Worm (Caenorhabditis elegans) whole organism, L4/young adult: ENCODE data around the gene sel-15.
"Not testable (repeated sequence)": the region's sequence is repeated elsewhere in the genome, so short reads cannot be mapped to it uniquely, and the experiment has no call there.

Source experiments
- W03F9.2 ChIP-seq: fragments of 150-350 bp; optimal IDR thresholded peaks from 2 replicates; lab custom pipeline; 2014; ENCODE audit warnings: missing biosample characterization, missing genetic modification characterization
- dao-5 ChIP-seq: sonication (generic microtip); optimal IDR thresholded peaks from 2 replicates; lab custom pipeline; 2016; ENCODE audit warnings: missing genotype, missing genetic modification characterization, moderate library complexity, missing compliant biosample characterization
- him-1 ChIP-seq: sonication (generic microtip); optimal IDR thresholded peaks from 2 replicates; lab custom pipeline; 2016; ENCODE audit warnings: missing genotype, missing genetic modification reagents, missing genetic modification characterization, missing compliant biosample characterization

Gene sel-15

ce11 chrIII:696372-696771 lies at the start of gene sel-15:
Gene sel-15 (minus strand): TSS chrIII:696472.
- TF ChIP-seq W03F9.2 (tag; lab: Kevin White, UChicago) (no peak), him-1 (tag; lab: Kevin White, UChicago) (no peak), dao-5 (tag; lab: Kevin White, UChicago) (no peak)

DNA sequence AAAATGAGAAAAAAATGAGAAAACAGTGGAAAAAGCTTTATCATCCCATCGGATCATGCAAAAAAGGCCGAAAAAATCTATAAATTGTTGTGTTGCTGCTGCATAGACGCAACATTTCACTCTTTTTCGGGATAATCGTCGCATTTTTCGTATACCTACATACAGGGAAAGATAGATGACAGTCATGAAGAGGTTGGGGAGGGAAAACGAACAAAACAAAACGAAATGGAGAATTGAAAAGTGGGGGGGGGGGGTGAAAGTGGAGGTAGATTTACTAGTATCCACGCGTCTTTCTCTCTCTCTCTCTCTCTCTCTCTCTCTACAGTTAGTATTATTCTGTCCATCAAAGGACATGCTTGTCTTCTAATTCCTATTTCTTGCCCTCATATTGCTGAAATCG lies 48.2 kb upstream of the sel-15 start:
- TF ChIP-seq W03F9.2 (tag; lab: Kevin White, UChicago), result no peak
- TF ChIP-seq dao-5 (tag; lab: Kevin White, UChicago), result no peak
- no peak for TF ChIP-seq him-1 (tag; lab: Kevin White, UChicago)

DNA sequence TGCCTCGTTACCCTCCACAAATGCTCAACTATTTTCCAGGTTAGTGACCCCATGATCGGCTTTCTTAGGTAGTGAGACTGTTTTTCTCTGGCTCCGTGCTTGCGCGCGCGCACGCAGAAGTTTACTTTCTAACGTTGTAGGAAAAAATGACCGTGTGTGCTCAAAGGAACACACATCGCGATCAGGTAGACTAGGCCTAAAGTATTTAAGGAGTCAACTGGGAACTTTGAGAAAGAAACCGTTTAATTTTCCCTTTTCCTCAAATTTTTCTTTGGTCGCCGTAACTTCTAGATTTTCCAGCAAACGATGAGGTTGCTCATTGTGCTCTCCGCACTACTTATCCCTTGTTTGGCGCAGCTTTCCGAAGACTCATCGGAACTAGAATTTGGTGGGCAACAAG lies 44.1 kb upstream of the sel-15 start, which contains the start of gene idpp-1:
Gene idpp-1, plus strand, starts transcription at position 301 of the 400 bp plus-strand sequence.
- TF ChIP-seq dao-5 (tag; lab: Kevin White, UChicago), result no peak
- TF ChIP-seq W03F9.2 (tag; lab: Kevin White, UChicago), result no peak
- no peak for TF ChIP-seq him-1 (tag; lab: Kevin White, UChicago)

- no peak for TF ChIP-seq dao-5 (tag; lab: Kevin White, UChicago)
- TF ChIP-seq him-1 (tag; lab: Kevin White, UChicago), result no peak
- TF ChIP-seq W03F9.2 (tag; lab: Kevin White, UChicago), result no peak
Observed at ce11 chrIII:728694-729093, 32.4 kb upstream of the sel-15 start.

- no peak for TF ChIP-seq dao-5 (tag; lab: Kevin White, UChicago)
Observed at ce11 chrIII:728074-728473, 31.8 kb upstream of the sel-15 start.

- no peak for TF ChIP-seq W03F9.2 (tag; lab: Kevin White, UChicago)
- no peak for TF ChIP-seq dao-5 (tag; lab: Kevin White, UChicago)
- TF ChIP-seq him-1 (tag; lab: Kevin White, UChicago), result no peak
Observed at ce11 chrIII:724819-725218, 28.5 kb upstream of the sel-15 start, which contains the start of gene flp-24. Gene flp-24 (plus strand): TSS chrIII:725119.

ce11 chrIII:710042-710441 lies 13.8 kb upstream of the sel-15 start:
- no peak for TF ChIP-seq W03F9.2 (tag; lab: Kevin White, UChicago)
- TF ChIP-seq him-1 (tag; lab: Kevin White, UChicago), result no peak
- TF ChIP-seq dao-5 (tag; lab: Kevin White, UChicago), result no peak

- TF ChIP-seq dao-5 (tag; lab: Kevin White, UChicago) (peak; percentile 58), him-1 (tag; lab: Kevin White, UChicago) (no peak)
Observed at ce11 chrIII:698814-699213, 2.5 kb upstream of the sel-15 start.

DNA sequence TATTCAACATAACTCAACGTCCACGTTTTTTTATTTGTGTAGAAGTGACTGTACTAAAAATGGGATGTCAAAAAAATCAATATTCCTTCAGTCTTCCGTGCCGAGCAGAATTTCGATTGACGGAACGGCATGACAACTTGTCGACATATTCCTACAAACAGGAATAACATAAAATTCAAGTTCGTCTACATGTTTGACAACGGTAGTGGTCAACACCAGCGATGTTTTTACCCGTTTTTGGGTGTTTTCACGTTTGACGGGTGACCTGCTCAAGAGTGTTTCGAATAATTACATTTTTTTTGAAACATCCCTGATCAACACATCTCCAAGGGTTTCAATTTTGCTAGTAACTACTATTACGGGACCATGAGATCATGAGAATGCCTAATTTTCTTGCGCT lies 4.3 kb downstream of the sel-15 start, which contains the start of gene W02B3.7:
Gene W02B3.7, minus strand, starts transcription at position 101 of the 400 bp plus-strand sequence.
- no peak for TF ChIP-seq W03F9.2 (tag; lab: Kevin White, UChicago)
- no peak for TF ChIP-seq him-1 (tag; lab: Kevin White, UChicago)
- no peak for TF ChIP-seq dao-5 (tag; lab: Kevin White, UChicago)

- not testable (repeated sequence) for TF ChIP-seq W03F9.2, dao-5, him-1 (tag; lab: Kevin White, UChicago)
Observed at ce11 chrIII:688869-689268, 7.4 kb downstream of the sel-15 start, which contains the start of gene elf-1. Gene elf-1 (plus strand): TSS chrIII:689169.

DNA sequence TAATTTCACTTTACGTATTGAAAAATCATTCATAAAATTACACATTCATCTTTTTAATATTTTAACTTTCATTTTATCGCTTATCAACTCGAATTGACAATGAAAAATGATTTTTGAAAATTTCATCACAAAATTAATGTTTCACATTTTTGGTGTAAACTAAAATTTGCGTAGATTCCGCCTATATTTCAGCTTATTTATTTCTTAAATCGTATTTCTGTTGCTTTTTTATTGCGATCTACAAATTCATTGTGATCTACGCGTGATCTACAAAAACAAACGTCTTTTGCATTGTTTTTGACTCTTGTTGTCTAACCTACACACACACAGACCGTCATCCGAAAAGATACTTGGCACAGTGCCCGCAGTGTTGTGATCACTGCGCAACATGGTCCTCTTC lies 8.2 kb downstream of the sel-15 start:
- TF ChIP-seq dao-5 (tag; lab: Kevin White, UChicago), result no peak
- TF ChIP-seq him-1 (tag; lab: Kevin White, UChicago), result no peak
- TF ChIP-seq W03F9.2 (tag; lab: Kevin White, UChicago), result no peak

ce11 chrIII:683318-683717 lies 13.0 kb downstream of the sel-15 start, which contains the start of gene W02B3.4:
Gene W02B3.4 (minus strand): TSS chrIII:683418.
- TF ChIP-seq him-1 (tag; lab: Kevin White, UChicago) (no peak), W03F9.2 (tag; lab: Kevin White, UChicago) (no peak), dao-5 (tag; lab: Kevin White, UChicago) (no peak)

ce11 chrIII:675822-676221 lies 20.4 kb downstream of the sel-15 start, which contains the start of gene grk-2:
Gene grk-2 (plus strand): TSS chrIII:676122.
- TF ChIP-seq him-1 (tag; lab: Kevin White, UChicago) (no peak), dao-5 (tag; lab: Kevin White, UChicago) (no peak), W03F9.2 (tag; lab: Kevin White, UChicago) (no peak)

ce11 chrIII:675413-675812 lies 20.9 kb downstream of the sel-15 start:
- no peak for TF ChIP-seq dao-5 (tag; lab: Kevin White, UChicago)
- no peak for TF ChIP-seq W03F9.2 (tag; lab: Kevin White, UChicago)
